Worm (Caenorhabditis elegans): ENCODE data around the gene lgc-5.

DNA sequence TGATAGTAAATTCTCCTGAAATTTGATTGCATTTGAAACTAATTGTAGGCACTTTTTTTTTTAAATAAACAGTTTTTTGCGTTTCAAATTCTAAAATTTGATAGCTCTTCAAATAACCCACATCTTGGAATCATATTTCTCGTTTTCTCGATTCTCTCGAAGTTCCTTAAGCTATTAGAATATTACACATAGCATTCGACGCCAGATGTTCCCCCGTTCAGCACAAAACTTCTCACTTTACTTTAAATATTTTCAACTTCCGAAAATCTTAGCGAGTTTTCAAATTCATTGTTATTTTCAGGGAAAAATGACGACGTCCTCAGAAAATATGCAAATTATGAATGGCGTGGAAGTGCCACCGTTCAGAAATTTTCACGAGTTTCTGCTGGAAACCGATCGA, 37.2 kb downstream of the lgc-5 start, which contains the start of gene praf-3:
- no peak for TF ChIP-seq dao-5 (tag; optimal IDR thresholded peaks at IDR 0.05)
- TF ChIP-seq him-1 (tag; optimal IDR thresholded peaks at IDR 0.05), result no peak
- no peak for TF ChIP-seq W03F9.2 (tag; optimal IDR thresholded peaks at IDR 0.05)

Data from whole organism, L4/young adult.